Worm (Caenorhabditis elegans) whole organism, young adult: Measurements from ENCODE around the gene ZC262.13.

ENCODE experiments used
- F23B12.7 ChIP-seq: sonication (generic microtip); optimal IDR thresholded peaks from 2 replicates; lab custom pipeline; 2017; ENCODE audit warnings: missing genetic modification characterization, mild to moderate bottlenecking, missing compliant biosample characterization, antibody characterized with exemption, moderate library complexity; ENCODE audit not compliant: insufficient read depth
- F37B4.10 ChIP-seq: fragments of 200-800 bp; sonication (Bioruptor generic); IDR thresholded peaks from 2 replicates; pipeline ENCODE4 v1.3.6; 2022; ENCODE audit warnings: missing genetic modification characterization, missing compliant biosample characterization
- Y53F4B.3 ChIP-seq: fragments of 200-800 bp; sonication (Bioruptor generic); IDR thresholded peaks from 2 replicates; pipeline ENCODE4 v1.3.6; 2022; ENCODE audit warnings: missing genetic modification reagents, missing genetic modification characterization, missing compliant biosample characterization
- ama-1 ChIP-seq, 3 experiments: fragments of 150-350 bp in 1 of 3; sonication (generic microtip) in 2 of 3; optimal IDR thresholded peaks; 2 replicates each; lab custom pipeline; 2014 to 2018; ENCODE audit warnings: missing biosample characterization in 2 of 3, missing genetic modification characterization in 2 of 3, missing genetic modification reagents in 2 of 3
- cebp-1 ChIP-seq, 2 experiments: fragments of 200-800 bp in 1 of 2; sonication (Bioruptor generic) in 1 of 2; sonication (generic microtip) in 1 of 2; IDR thresholded peaks in 1 of 2; optimal IDR thresholded peaks in 1 of 2; 2 replicates each; pipeline versions ENCODE4 v1.3.6 to Lab custom; 2017 to 2022; ENCODE audit warnings: missing compliant biosample characterization in 2 of 2, missing genetic modification characterization in 2 of 2, mild to moderate bottlenecking in 1 of 2, missing genetic modification reagents in 1 of 2, moderate library complexity in 1 of 2
- ceh-91 ChIP-seq: fragments of 200-800 bp; sonication (Bioruptor generic); IDR thresholded peaks from 2 replicates; pipeline ENCODE4 v1.3.6; 2022; ENCODE audit warnings: missing genetic modification reagents, missing genetic modification characterization, missing compliant biosample characterization
- nfya-1 ChIP-seq: sonication (generic microtip); optimal IDR thresholded peaks from 2 replicates; lab custom pipeline; 2017; ENCODE audit warnings: antibody characterized with exemption, missing compliant biosample characterization, missing genetic modification characterization, borderline replicate concordance; ENCODE audit not compliant: insufficient read depth
- unc-62 ChIP-seq: fragments of 150-350 bp; optimal IDR thresholded peaks from 2 replicates; lab custom pipeline; 2014; ENCODE audit warnings: missing biosample characterization, missing genetic modification reagents, missing genetic modification characterization

DNA sequence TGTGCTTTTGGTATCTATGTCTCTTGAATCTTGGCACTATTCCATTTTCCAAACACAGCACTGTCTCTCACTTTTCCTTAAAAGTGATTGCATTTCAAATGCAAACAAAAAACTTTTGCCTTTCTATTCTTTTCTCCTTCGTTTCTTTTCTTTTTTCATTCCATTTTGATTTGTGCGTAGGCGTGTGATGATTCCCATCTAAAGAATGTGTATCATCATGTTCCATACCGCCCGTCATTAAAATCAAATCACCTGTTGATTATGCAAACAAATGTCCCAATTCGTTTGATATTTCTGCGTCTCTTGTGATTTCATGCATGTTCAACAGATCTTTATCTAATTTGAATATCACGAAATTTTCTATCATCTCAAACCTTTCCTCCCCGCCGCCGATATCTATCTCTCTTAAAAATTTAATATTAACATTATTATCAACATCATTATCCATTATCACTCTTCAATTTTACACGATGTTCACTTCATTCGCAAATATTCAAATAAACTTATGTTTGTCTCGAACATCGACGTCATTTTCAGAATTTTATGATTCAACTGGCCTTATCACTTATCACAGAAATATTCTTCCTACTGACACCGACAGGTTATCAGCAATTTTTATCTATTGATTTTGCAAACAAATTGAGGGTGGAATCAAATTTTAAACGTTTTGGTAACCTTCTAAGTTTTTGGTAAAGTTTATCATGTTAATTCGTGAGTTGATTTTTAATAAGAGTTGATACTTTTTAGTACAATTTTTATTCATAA lies 34.6 kb upstream of the ZC262.13 start:
- TF ChIP-seq unc-62 (GFP tag; lab: Kevin White, UChicago) (no peak), F37B4.10 (GFP tag; lab: Robert Waterston, UW) (no peak), F23B12.7 (tag; lab: Kevin White, UChicago) (no peak), ama-1 (optimal IDR thresholded peaks at IDR 0.05; lab: Kevin White, UChicago) (no peak), ama-1 (GFP tag; optimal IDR thresholded peaks at IDR 0.05; lab: Kevin White, UChicago) (no peak), cebp-1 (GFP tag; IDR thresholded peaks at IDR 0.05; lab: Robert Waterston, UW) (no peak), cebp-1 (tag; optimal IDR thresholded peaks at IDR 0.05; lab: Kevin White, UChicago) (no peak), nfya-1 (tag; lab: Kevin White, UChicago) (no peak), ceh-91 (GFP tag; lab: Robert Waterston, UW) (no peak), Y53F4B.3 (no peak)
